Worm (Caenorhabditis elegans): ENCODE results near the gene F45D11.7.
"Not testable (repeated sequence)": the region's sequence is repeated elsewhere in the genome, so short reads cannot be mapped to it uniquely, and the experiment has no call there.

The F45D11.7 gene

DNA sequence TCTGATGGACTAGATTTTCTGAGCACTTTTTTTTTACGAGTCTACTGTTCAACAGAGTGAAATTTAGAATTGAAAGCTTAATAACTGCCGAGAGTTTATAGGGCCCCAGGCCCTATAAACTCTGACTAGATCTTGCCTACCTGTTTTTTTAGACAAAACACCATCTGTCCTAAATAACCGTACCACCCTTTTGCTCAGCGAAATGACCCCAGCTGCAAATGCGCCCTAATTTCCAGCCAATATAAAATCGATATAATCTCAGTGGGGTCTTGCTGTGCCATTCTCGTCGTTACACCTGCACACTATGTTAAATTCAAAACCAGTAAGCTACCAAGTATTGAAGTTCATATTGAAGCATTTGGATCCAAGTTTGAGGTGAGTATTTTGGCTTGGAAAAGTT, 20.3 kb upstream of the F45D11.7 start, which contains the start of gene fbxc-14:
fbxc-14 (plus strand) TSS at position 301 of the 400 bp plus-strand sequence.
- TF ChIP-seq flt-1 (GFP tag; IDR thresholded peaks at IDR 0.05) (no peak), T22C8.4 (GFP tag; IDR thresholded peaks at IDR 0.05) (no peak), ztf-29 (GFP tag; IDR thresholded peaks at IDR 0.05) (no peak)

DNA sequence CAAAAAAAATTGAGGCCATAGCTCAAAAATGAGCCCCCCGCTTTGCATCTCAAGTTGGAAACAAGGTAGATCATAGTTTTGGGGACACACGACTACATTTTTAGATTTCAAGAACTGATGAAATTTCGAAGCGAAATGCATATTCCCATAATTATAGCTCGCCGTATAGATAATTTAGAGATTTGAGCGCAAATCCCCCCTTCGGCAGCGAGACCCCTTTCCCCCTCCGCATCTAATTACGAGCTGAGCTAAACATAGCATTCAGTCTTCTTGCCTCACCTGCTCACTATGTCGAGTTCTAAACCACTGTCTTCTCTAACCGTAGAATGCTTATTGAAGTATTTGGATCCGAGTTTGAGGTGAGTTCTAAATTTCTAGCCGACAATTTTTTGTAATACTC, 15.2 kb upstream of the F45D11.7 start, which contains the start of the genes fbxc-17 and fbxc-15:
fbxc-17 (minus strand) TSS at position 101 of the 400 bp plus-strand sequence.
fbxc-15 (plus strand) TSS at position 289 of the 400 bp plus-strand sequence.
- TF ChIP-seq tab-1 (GFP tag; IDR thresholded peaks at IDR 0.05) (no peak), klf-2 (GFP tag; conservative IDR thresholded peaks at IDR 0.05) (no peak), cog-1 (tag; optimal IDR thresholded peaks at IDR 0.05) (no peak), ztf-29 (GFP tag; IDR thresholded peaks at IDR 0.05) (no peak), ztf-23 (GFP tag; IDR thresholded peaks at IDR 0.05) (no peak), med-1 (GFP tag; optimal IDR thresholded peaks at IDR 0.05; ENCODE audit: insufficient read depth) (no peak), ref-1 (GFP tag; conservative IDR thresholded peaks at IDR 0.05) (no peak), flt-1 (GFP tag; IDR thresholded peaks at IDR 0.05) (no peak), T22C8.4 (GFP tag; IDR thresholded peaks at IDR 0.05) (no peak)

DNA sequence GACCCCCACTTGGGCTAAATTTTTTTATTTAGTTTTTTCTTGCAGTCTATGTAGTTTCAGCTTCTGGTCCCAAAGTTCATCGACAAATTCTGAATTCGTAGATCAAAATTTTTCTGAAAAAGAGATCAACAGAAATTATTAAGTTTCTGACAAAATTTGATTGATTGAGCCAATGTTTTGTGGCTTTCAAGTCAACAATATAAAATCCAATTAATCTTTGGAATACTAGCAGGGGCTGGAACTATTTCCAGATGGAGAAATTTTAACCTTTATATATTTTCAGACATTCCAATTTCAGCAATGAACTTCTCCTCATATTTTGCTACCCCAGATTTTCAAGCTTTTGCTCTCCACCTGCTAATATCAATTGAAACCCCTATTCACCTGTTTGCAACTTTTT, 11.5 kb upstream of the F45D11.7 start, which contains the start of gene srh-274:
srh-274 (plus strand) TSS at position 301 of the 400 bp plus-strand sequence.
- TF ChIP-seq cog-1 (tag; optimal IDR thresholded peaks at IDR 0.05) (no peak), flt-1 (GFP tag; IDR thresholded peaks at IDR 0.05) (no peak), tab-1 (GFP tag; IDR thresholded peaks at IDR 0.05) (no peak), ztf-29 (GFP tag; IDR thresholded peaks at IDR 0.05) (no peak), klf-2 (GFP tag; conservative IDR thresholded peaks at IDR 0.05) (no peak), med-1 (GFP tag; optimal IDR thresholded peaks at IDR 0.05; ENCODE audit: insufficient read depth) (no peak), ztf-23 (GFP tag; IDR thresholded peaks at IDR 0.05) (no peak), ref-1 (GFP tag; conservative IDR thresholded peaks at IDR 0.05) (no peak)

DNA sequence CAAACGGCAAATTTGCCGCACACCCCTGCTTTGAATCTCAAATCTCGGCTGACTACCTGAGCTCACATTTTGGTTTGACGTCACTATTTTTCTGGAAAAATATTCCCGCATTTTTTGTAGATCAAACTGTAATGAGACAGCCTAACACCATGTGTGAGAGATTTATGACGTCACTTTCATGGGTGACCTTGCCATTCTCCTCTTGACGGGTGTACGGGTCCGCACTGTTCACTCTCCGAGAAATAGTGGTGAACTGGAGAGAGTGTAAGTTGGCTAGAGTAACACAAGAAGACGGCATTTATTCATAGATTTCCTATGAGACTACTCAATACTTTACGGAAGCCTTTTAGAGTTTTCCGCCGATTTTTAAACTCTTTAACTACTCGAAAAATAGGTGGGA, 8.6 kb upstream of the F45D11.7 start, which contains the start of gene fbxc-40:
fbxc-40 (plus strand) TSS at position 301 of the 400 bp plus-strand sequence.
- not testable (repeated sequence) for TF ChIP-seq T22C8.4 (GFP tag; IDR thresholded peaks at IDR 0.05); med-1 (GFP tag; optimal IDR thresholded peaks at IDR 0.05; ENCODE audit: insufficient read depth); ztf-29 (GFP tag; IDR thresholded peaks at IDR 0.05)

DNA sequence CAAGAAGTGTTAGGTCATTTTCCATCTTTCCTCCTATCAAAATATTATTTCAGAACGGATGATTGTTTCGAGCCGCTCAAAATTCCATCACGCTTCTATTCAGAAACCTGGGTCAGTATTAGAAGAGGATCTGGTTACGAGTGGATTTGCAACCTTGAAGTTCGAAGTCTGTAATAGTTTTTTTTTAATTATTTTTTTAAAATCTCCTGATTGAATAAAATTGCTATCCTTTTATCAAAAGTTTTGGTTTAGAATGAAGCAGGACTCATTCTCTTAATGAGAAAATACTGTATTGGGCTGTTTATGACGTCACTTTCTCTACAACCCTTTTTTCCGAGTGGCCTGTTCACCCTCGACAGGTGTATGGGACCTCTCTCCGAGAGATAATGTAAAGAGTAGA, 5.9 kb upstream of the F45D11.7 start, which contains the start of gene fbxc-39:
fbxc-39 (plus strand) TSS at position 301 of the 400 bp plus-strand sequence.
- TF ChIP-seq T22C8.4 (GFP tag; IDR thresholded peaks at IDR 0.05) (no peak), med-1 (GFP tag; optimal IDR thresholded peaks at IDR 0.05; ENCODE audit: insufficient read depth) (no peak), flt-1 (GFP tag; IDR thresholded peaks at IDR 0.05) (no peak), ref-1 (GFP tag; conservative IDR thresholded peaks at IDR 0.05) (no peak), ztf-29 (GFP tag; IDR thresholded peaks at IDR 0.05) (no peak), klf-2 (GFP tag; conservative IDR thresholded peaks at IDR 0.05) (no peak), cog-1 (tag; optimal IDR thresholded peaks at IDR 0.05) (no peak), tab-1 (GFP tag; IDR thresholded peaks at IDR 0.05) (no peak), ztf-23 (GFP tag; IDR thresholded peaks at IDR 0.05) (no peak)

DNA sequence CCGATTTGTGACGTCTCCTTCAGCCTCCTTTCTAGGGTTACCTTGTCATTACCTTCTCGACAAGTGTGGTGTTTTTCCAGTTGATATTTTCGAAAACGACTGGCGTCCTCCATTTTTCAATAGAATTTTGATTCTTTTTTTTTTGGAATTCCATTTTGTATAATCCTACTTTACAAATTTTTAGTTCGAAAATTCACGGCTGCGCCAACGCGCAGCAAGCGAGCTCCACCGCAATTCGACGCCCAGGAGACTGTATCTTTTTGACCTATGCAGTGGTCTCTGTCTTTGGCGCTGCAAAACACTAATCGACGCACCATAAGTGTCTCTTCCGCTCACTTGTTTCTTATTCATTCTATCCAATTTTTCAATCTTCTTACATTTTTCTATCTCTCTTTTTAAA, 3.0 kb upstream of the F45D11.7 start, which contains the start of gene fbxc-42:
fbxc-42 (plus strand) TSS at position 301 of the 400 bp plus-strand sequence.
- no peak for TF ChIP-seq flt-1 (GFP tag; IDR thresholded peaks at IDR 0.05)
- no peak for TF ChIP-seq T22C8.4 (GFP tag; IDR thresholded peaks at IDR 0.05)
- no peak for TF ChIP-seq ztf-29 (GFP tag; IDR thresholded peaks at IDR 0.05)
- no peak for TF ChIP-seq cog-1 (tag; optimal IDR thresholded peaks at IDR 0.05)
- no peak for TF ChIP-seq tab-1 (GFP tag; IDR thresholded peaks at IDR 0.05)
- TF ChIP-seq klf-2 (GFP tag; conservative IDR thresholded peaks at IDR 0.05) = no peak
- TF ChIP-seq med-1 (GFP tag; optimal IDR thresholded peaks at IDR 0.05; ENCODE audit: insufficient read depth) = no peak
- no peak for TF ChIP-seq ref-1 (GFP tag; conservative IDR thresholded peaks at IDR 0.05)
- TF ChIP-seq ztf-23 (GFP tag; IDR thresholded peaks at IDR 0.05) = no peak

DNA sequence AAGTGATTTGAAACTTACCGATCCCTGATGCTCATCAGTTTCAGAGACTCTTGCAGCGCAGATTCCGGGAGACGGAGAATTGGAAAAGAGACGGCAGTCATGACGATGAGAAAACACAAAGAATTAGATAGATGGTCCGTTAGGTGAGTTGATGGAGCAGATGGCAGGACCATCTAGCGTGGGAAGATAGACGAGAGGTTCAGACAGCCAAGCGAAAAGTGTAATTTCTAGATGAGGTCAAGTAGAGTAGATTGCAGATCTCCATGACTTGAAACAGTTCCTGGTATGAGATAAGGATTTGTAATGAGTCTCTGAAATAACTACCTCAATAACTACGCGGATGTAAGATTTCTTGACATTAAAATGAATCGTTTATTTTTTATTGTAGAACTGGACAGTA, 1.8 kb downstream of the F45D11.7 start, which contains the start of gene F45D11.11:
F45D11.11 (minus strand) TSS at position 101 of the 400 bp plus-strand sequence.
- TF ChIP-seq tab-1, ztf-29, ztf-23 (GFP tag; IDR thresholded peaks at IDR 0.05): not testable (repeated sequence)

DNA sequence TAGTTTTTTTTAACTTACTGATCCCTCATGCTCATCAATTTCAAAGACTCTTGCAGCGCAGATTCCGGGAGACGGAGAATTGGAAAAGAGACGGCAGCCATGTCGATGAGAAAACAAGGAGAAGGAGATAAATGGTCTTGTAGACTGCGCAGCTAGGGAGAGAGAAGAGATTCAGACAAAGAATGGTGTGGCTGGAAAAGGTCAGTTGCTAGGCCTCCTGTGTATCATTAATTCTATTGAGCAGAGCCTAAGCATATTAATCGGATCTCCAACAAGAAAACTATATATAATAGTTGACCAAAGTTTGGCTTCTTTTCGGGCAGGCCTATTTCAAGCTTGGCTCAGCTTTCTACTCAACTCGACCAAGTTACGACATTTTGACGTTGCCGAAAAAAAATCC, 5.2 kb downstream of the F45D11.7 start, which contains the start of gene fbxb-29:
fbxb-29 (minus strand) TSS at position 101 of the 400 bp plus-strand sequence.
- no peak for TF ChIP-seq ztf-23 (GFP tag; IDR thresholded peaks at IDR 0.05)
- no peak for TF ChIP-seq ztf-29 (GFP tag; IDR thresholded peaks at IDR 0.05)
- no peak for TF ChIP-seq klf-2 (GFP tag; conservative IDR thresholded peaks at IDR 0.05)
- TF ChIP-seq tab-1 (GFP tag; IDR thresholded peaks at IDR 0.05) = no peak
- TF ChIP-seq med-1 (GFP tag; optimal IDR thresholded peaks at IDR 0.05; ENCODE audit: insufficient read depth) = no peak
- TF ChIP-seq ref-1 (GFP tag; conservative IDR thresholded peaks at IDR 0.05) = no peak
- no peak for TF ChIP-seq cog-1 (tag; optimal IDR thresholded peaks at IDR 0.05)
- no peak for TF ChIP-seq flt-1 (GFP tag; IDR thresholded peaks at IDR 0.05)
- no peak for TF ChIP-seq T22C8.4 (GFP tag; IDR thresholded peaks at IDR 0.05)

DNA sequence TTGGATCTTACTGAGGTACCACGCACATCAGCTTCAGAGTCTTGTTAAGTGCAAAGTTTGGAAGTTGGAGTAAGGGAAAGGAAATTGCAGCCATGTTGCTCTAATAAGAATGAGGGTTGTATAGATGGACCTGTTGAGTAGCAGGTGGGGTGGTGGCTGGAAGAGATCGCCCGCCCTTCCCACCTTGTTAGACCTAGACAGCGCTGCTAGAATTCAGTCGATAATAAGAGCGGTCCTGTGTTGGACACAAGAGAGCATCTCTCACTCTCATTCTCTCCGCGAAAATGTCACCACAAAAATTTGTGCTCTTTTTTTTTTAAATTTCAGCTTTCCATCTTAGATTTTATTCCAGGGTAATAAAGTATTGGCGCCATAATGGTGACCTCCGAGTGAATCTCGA, 7.0 kb downstream of the F45D11.7 start, which contains the start of the genes fbxb-30 and F45D11.5:
fbxb-30 (minus strand) TSS at position 101 of the 400 bp plus-strand sequence.
F45D11.5 (plus strand) TSS at position 352 of the 400 bp plus-strand sequence.
- no peak for TF ChIP-seq cog-1 (tag; optimal IDR thresholded peaks at IDR 0.05)
- TF ChIP-seq ref-1 (GFP tag; conservative IDR thresholded peaks at IDR 0.05) = no peak
- TF ChIP-seq ztf-23 (GFP tag; IDR thresholded peaks at IDR 0.05) = no peak
- TF ChIP-seq med-1 (GFP tag; optimal IDR thresholded peaks at IDR 0.05; ENCODE audit: insufficient read depth) = no peak
- no peak for TF ChIP-seq tab-1 (GFP tag; IDR thresholded peaks at IDR 0.05)
- TF ChIP-seq flt-1 (GFP tag; IDR thresholded peaks at IDR 0.05) = no peak
- TF ChIP-seq klf-2 (GFP tag; conservative IDR thresholded peaks at IDR 0.05) = no peak
- no peak for TF ChIP-seq T22C8.4 (GFP tag; IDR thresholded peaks at IDR 0.05)
- TF ChIP-seq ztf-29 (GFP tag; IDR thresholded peaks at IDR 0.05) = no peak

DNA sequence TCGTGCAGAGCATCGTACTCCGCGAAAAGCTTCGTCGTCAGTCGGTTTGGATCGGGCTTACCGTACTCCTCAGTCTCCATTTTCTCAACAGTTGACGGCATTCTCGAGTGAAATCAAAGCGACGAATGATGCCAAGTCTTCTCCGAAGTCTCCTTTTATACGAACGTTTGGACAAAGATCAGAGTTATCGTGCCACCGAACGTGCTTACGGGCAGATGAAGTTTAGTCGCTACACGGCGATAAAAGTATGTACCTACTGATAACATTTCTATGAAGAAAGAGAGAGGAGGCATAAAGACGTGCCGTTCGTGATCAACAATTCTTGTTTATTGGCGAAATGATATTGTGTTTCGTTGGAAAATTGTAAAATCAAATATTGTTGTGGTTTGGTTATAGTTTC, 12.0 kb downstream of the F45D11.7 start, which contains the start of gene F45D11.14:
F45D11.14 (minus strand) TSS at position 101 of the 400 bp plus-strand sequence.
- not testable (repeated sequence) for TF ChIP-seq ref-1 (GFP tag; conservative IDR thresholded peaks at IDR 0.05); tab-1 (GFP tag; IDR thresholded peaks at IDR 0.05); ztf-29 (GFP tag; IDR thresholded peaks at IDR 0.05)
